Worm (Caenorhabditis elegans) whole organism, L3 larva: ENCODE measurements around the gene Y43F8B.3.

ENCODE experiments used
- R02D3.7 ChIP-seq: fragments of 150-350 bp; optimal IDR thresholded peaks from 2 replicates; lab custom pipeline; 2014; ENCODE audit warnings: missing biosample characterization, missing genetic modification characterization
- ZK546.5 ChIP-seq: sonication (generic microtip); optimal IDR thresholded peaks from 2 replicates; lab custom pipeline; 2017; ENCODE audit warnings: missing biosample characterization, missing genetic modification characterization
- ama-1 ChIP-seq: fragments of 150-350 bp; optimal IDR thresholded peaks from 2 replicates; lab custom pipeline; 2018
- ceh-16 ChIP-seq: sonication (generic microtip); optimal IDR thresholded peaks from 2 replicates; lab custom pipeline; 2017; ENCODE audit warnings: missing biosample characterization, missing genetic modification characterization
- ceh-28 ChIP-seq: fragments of 150-350 bp; optimal IDR thresholded peaks from 2 replicates; lab custom pipeline; 2014; ENCODE audit warnings: missing biosample characterization, missing genetic modification reagents, missing genetic modification characterization
- ceh-82 ChIP-seq: fragments of 150-350 bp; optimal IDR thresholded peaks from 2 replicates; lab custom pipeline; 2014; ENCODE audit warnings: missing biosample characterization, missing genetic modification characterization
- ceh-9 ChIP-seq: sonication (generic microtip); optimal IDR thresholded peaks from 2 replicates; lab custom pipeline; 2018; ENCODE audit warnings: missing biosample characterization, missing genetic modification characterization
- daf-12 ChIP-seq: fragments of 150-350 bp; optimal IDR thresholded peaks from 2 replicates; lab custom pipeline; 2014; ENCODE audit warnings: missing biosample characterization, missing genetic modification reagents, missing genetic modification characterization
- egl-27 ChIP-seq: sonication (generic microtip); optimal IDR thresholded peaks from 4 replicates; lab custom pipeline; 2017; ENCODE audit warnings: missing biosample characterization, missing genetic modification reagents, missing genetic modification characterization
- elt-1 ChIP-seq: fragments of 150-350 bp; optimal IDR thresholded peaks from 2 replicates; lab custom pipeline; 2014; ENCODE audit warnings: missing biosample characterization, missing genetic modification characterization
- elt-2 ChIP-seq: sonication (generic microtip); optimal IDR thresholded peaks from 2 replicates; lab custom pipeline; 2016; ENCODE audit warnings: missing genetic modification reagents, mild to moderate bottlenecking, missing genetic modification characterization, missing compliant biosample characterization
- elt-3 ChIP-seq, 3 experiments: fragments of 150-350 bp in 1 of 3; sonication (generic microtip) in 2 of 3; optimal IDR thresholded peaks; 2 replicates in 2 of 3; 4 replicates in 1 of 3; lab custom pipeline; 2014 to 2017; ENCODE audit warnings: missing biosample characterization in 3 of 3, missing genetic modification characterization in 3 of 3
- eor-1 ChIP-seq, 2 experiments: fragments of 150-350 bp; optimal IDR thresholded peaks; 2 replicates each; lab custom pipeline; 2014 to 2018; ENCODE audit warnings: missing biosample characterization in 2 of 2, missing genetic modification characterization in 2 of 2
- fkh-10 ChIP-seq: sonication (generic microtip); optimal IDR thresholded peaks from 2 replicates; lab custom pipeline; 2017; ENCODE audit warnings: missing biosample characterization, missing genetic modification reagents, missing genetic modification characterization
- fkh-2 ChIP-seq: fragments of 150-350 bp; optimal IDR thresholded peaks from 2 replicates; lab custom pipeline; 2014; ENCODE audit warnings: missing biosample characterization, missing genetic modification reagents, missing genetic modification characterization
- fos-1 ChIP-seq: fragments of 150-350 bp; optimal IDR thresholded peaks from 2 replicates; lab custom pipeline; 2014; ENCODE audit warnings: missing biosample characterization, missing genetic modification characterization
- hmg-11 ChIP-seq: sonication (generic microtip); optimal IDR thresholded peaks from 2 replicates; lab custom pipeline; 2016; ENCODE audit warnings: missing genetic modification characterization, missing compliant biosample characterization
- jun-1 ChIP-seq: fragments of 150-350 bp; optimal IDR thresholded peaks from 2 replicates; lab custom pipeline; 2014; ENCODE audit warnings: missing biosample characterization, missing genetic modification reagents, missing genetic modification characterization
- lin-15B ChIP-seq: fragments of 150-350 bp; optimal IDR thresholded peaks from 2 replicates; lab custom pipeline; 2014; ENCODE audit warnings: missing biosample characterization, missing genetic modification characterization
- lin-39 ChIP-seq: fragments of 150-350 bp; optimal IDR thresholded peaks from 2 replicates; lab custom pipeline; 2018; ENCODE audit warnings: missing biosample characterization, missing genetic modification reagents, missing genetic modification characterization
- lsy-12 ChIP-seq: sonication (generic microtip); optimal IDR thresholded peaks from 2 replicates; lab custom pipeline; 2016; ENCODE audit warnings: mild to moderate bottlenecking, missing genetic modification characterization, missing compliant biosample characterization
- mdl-1 ChIP-seq: fragments of 150-350 bp; optimal IDR thresholded peaks from 2 replicates; lab custom pipeline; 2014; ENCODE audit warnings: missing biosample characterization, missing genetic modification characterization
- nhr-11 ChIP-seq: fragments of 150-350 bp; optimal IDR thresholded peaks from 2 replicates; lab custom pipeline; 2014; ENCODE audit warnings: missing biosample characterization, missing genetic modification characterization
- nhr-12 ChIP-seq: fragments of 150-350 bp; optimal IDR thresholded peaks from 2 replicates; lab custom pipeline; 2014; ENCODE audit warnings: missing biosample characterization, missing genetic modification characterization
- nhr-237 ChIP-seq: fragments of 150-350 bp; optimal IDR thresholded peaks from 2 replicates; lab custom pipeline; 2014; ENCODE audit warnings: missing biosample characterization, missing genetic modification characterization
- nhr-28 ChIP-seq: fragments of 150-350 bp; optimal IDR thresholded peaks from 2 replicates; lab custom pipeline; 2014; ENCODE audit warnings: missing biosample characterization, missing genetic modification characterization
- nhr-43 ChIP-seq: sonication (generic microtip); optimal IDR thresholded peaks from 2 replicates; lab custom pipeline; 2016; ENCODE audit warnings: mild to moderate bottlenecking, missing genetic modification characterization, missing compliant biosample characterization; ENCODE audit not compliant: poor library complexity, severe bottlenecking
- nhr-67 ChIP-seq: fragments of 150-350 bp; optimal IDR thresholded peaks from 2 replicates; lab custom pipeline; 2014; ENCODE audit warnings: missing biosample characterization, missing genetic modification characterization
- nhr-76 ChIP-seq: fragments of 150-350 bp; sonication (generic microtip); optimal IDR thresholded peaks from 5 replicates; lab custom pipeline; 2014; ENCODE audit warnings: missing biosample characterization, missing genetic modification characterization
- nhr-77 ChIP-seq: fragments of 150-350 bp; optimal IDR thresholded peaks from 2 replicates; lab custom pipeline; 2014; ENCODE audit warnings: missing biosample characterization, missing genetic modification characterization
- pha-4 ChIP-seq: fragments of 150-350 bp; optimal IDR thresholded peaks from 2 replicates; lab custom pipeline; 2014; ENCODE audit warnings: missing biosample characterization, missing genetic modification reagents, missing genetic modification characterization
- pqm-1 ChIP-seq: fragments of 150-350 bp; optimal IDR thresholded peaks from 2 replicates; lab custom pipeline; 2017; ENCODE audit warnings: missing biosample characterization, missing genetic modification characterization, inconsistent platforms
- skn-1 ChIP-seq: fragments of 150-350 bp; optimal IDR thresholded peaks from 2 replicates; lab custom pipeline; 2014; ENCODE audit warnings: missing biosample characterization, missing genetic modification characterization
- tbx-2 ChIP-seq: sonication (generic microtip); optimal IDR thresholded peaks from 2 replicates; lab custom pipeline; 2016; ENCODE audit warnings: mild to moderate bottlenecking, missing genetic modification characterization, missing compliant biosample characterization
- unc-39 ChIP-seq: sonication (generic microtip); optimal IDR thresholded peaks from 4 replicates; lab custom pipeline; 2017; ENCODE audit warnings: missing biosample characterization, missing genetic modification characterization
- zag-1 ChIP-seq: fragments of 150-350 bp; optimal IDR thresholded peaks from 2 replicates; lab custom pipeline; 2014; ENCODE audit warnings: missing biosample characterization, missing genetic modification characterization
- ztf-4 ChIP-seq: fragments of 150-350 bp; optimal IDR thresholded peaks from 2 replicates; lab custom pipeline; 2014; ENCODE audit warnings: missing biosample characterization, missing genetic modification characterization

Gene Y43F8B.3

DNA sequence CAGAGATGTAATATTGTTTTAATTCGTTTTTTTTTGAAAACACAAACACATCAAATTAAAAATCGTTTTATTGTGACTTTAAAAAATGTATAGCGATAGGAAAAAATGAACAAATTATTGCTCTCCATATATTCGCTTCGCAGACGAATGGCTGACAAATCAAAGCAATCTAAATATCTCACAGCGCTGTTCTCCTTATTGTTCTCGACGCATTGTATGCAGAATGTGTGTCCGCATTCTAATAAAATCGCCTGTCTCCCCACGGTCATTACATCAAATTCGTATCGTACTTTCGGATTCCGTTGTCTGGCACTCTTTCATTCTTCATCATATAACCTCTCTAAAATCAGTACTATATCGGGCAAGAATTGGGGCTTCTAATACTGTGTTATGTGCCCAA is 25.0 kb upstream of the Y43F8B.3 start, which contains the start of gene Y43F8B.9:
Gene Y43F8B.9 (plus strand): TSS at position 301 of the 400 bp plus-strand sequence.
- no peak for TF ChIP-seq daf-12 (tag; lab: Kevin White, UChicago)

- TF ChIP-seq fkh-10 (GFP tag; lab: Kevin White, UChicago): no peak
- TF ChIP-seq egl-27: no peak
- TF ChIP-seq, all 47 proteins: peak for 0
Observed at ce11 chrV:19482535-19482934, 20.4 kb upstream of the Y43F8B.3 start, which contains the start of gene Y43F8B.22. Y43F8B.22 (plus strand) TSS chrV:19482835.

DNA sequence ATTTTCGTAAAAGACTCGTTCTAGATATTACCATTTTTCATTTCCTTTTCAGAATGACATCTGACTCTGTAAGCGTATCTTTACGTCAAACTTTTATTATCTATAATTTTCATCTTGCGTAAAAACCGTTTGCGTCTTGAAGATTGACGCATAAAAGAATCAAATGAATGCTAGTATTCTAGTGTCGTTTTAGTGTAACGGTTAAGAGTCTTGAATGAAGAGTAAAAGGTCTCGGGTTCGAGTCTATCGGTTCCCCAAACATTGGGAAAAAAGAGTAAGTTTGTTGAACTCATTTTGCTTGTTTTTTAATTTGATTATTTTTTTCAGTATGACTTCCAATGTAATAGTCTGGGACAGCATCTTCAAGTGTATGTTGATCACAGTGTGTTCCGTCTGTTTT is 18.4 kb upstream of the Y43F8B.3 start, which contains the start of gene Y43F8B.17:
Gene Y43F8B.17 (plus strand): TSS at position 215 of the 400 bp plus-strand sequence.
- TF ChIP-seq elt-2 (tag; lab: Kevin White, UChicago) (no peak), skn-1 (tag; lab: Kevin White, UChicago) (no peak), nhr-43 (tag; lab: Kevin White, UChicago) (no peak), fos-1 (tag; lab: Kevin White, UChicago) (no peak)
- TF ChIP-seq, all 47 proteins: peak for 0

ce11 chrV:19485261-19485660 is 17.6 kb upstream of the Y43F8B.3 start, which contains the start of gene Y43F8B.28:
Y43F8B.28 (plus strand) TSS chrV:19485319.
- TF ChIP-seq ztf-4 (tag; lab: Kevin White, UChicago) (no peak), fkh-2 (tag; lab: Kevin White, UChicago) (no peak)

ce11 chrV:19485690-19486089 is 17.2 kb upstream of the Y43F8B.3 start, which contains the start of gene Y43F8B.18:
Y43F8B.18 (plus strand) TSS chrV:19485990.
- TF ChIP-seq ama-1: no peak
- no peak for TF ChIP-seq fkh-2 (tag; lab: Kevin White, UChicago)
- no peak for TF ChIP-seq hmg-11 (tag; lab: Kevin White, UChicago)
- TF ChIP-seq nhr-12 (tag; lab: Kevin White, UChicago): no peak
- no peak for TF ChIP-seq zag-1 (tag; lab: Kevin White, UChicago)
- TF ChIP-seq fos-1 (tag; lab: Kevin White, UChicago): no peak
- TF ChIP-seq ceh-9: no peak
- TF ChIP-seq jun-1 (tag; lab: Kevin White, UChicago): no peak
- TF ChIP-seq nhr-43 (tag; lab: Kevin White, UChicago): no peak
- no peak for TF ChIP-seq elt-3 (tag; optimal IDR thresholded peaks at IDR 0.05; lab: Kevin White, UChicago)
- TF ChIP-seq eor-1 (tag; optimal IDR thresholded peaks at IDR 0.05; lab: Kevin White, UChicago): no peak
- TF ChIP-seq mdl-1 (tag; lab: Kevin White, UChicago): no peak
- TF ChIP-seq egl-27: no peak
- TF ChIP-seq nhr-76: no peak
- TF ChIP-seq lin-39 (tag; lab: Kevin White, UChicago): no peak
- TF ChIP-seq daf-12 (tag; lab: Kevin White, UChicago): no peak
- no peak for TF ChIP-seq nhr-77 (tag; lab: Kevin White, UChicago)
- no peak for TF ChIP-seq nhr-11

DNA sequence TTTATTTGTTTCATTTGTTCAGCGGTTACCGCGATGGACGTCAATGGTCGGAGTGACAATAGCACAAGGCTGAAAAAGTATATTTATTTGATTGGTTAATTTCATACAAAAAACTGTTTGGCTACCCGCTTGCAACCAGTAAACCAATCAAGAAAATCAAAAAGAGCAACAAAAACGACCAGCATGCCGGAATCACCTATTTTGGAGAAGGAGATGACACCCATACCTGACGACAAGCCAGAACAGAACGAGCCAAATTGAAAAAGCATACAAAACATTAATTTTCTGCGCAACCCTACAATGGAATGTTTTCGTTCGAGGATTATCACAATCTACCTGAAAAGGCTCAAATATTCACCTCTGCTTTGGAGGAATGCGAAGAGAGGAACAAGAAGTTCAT is 12.4 kb upstream of the Y43F8B.3 start, which contains the start of gene Y43F8B.7:
Gene Y43F8B.7 (plus strand): TSS at position 301 of the 400 bp plus-strand sequence.
- no peak for TF ChIP-seq fkh-10 (GFP tag; lab: Kevin White, UChicago)
- TF ChIP-seq lsy-12 (tag; lab: Kevin White, UChicago): no peak
- TF ChIP-seq nhr-12 (tag; lab: Kevin White, UChicago): no peak
- no peak for TF ChIP-seq elt-1
- TF ChIP-seq elt-2 (tag; lab: Kevin White, UChicago): no peak
- no peak for TF ChIP-seq nhr-11
- no peak for TF ChIP-seq tbx-2 (tag; lab: Kevin White, UChicago)
- TF ChIP-seq daf-12 (tag; lab: Kevin White, UChicago): no peak
- TF ChIP-seq ztf-4 (tag; lab: Kevin White, UChicago): no peak
- no peak for TF ChIP-seq nhr-67 (tag; lab: Kevin White, UChicago)
- no peak for TF ChIP-seq fos-1 (tag; lab: Kevin White, UChicago)
- no peak for TF ChIP-seq fkh-2 (tag; lab: Kevin White, UChicago)
- no peak for TF ChIP-seq ceh-82
- no peak for TF ChIP-seq nhr-28 (tag; lab: Kevin White, UChicago)
- TF ChIP-seq ama-1: no peak
- TF ChIP-seq R02D3.7: no peak
- no peak for TF ChIP-seq nhr-77 (tag; lab: Kevin White, UChicago)
- no peak for TF ChIP-seq ceh-9

DNA sequence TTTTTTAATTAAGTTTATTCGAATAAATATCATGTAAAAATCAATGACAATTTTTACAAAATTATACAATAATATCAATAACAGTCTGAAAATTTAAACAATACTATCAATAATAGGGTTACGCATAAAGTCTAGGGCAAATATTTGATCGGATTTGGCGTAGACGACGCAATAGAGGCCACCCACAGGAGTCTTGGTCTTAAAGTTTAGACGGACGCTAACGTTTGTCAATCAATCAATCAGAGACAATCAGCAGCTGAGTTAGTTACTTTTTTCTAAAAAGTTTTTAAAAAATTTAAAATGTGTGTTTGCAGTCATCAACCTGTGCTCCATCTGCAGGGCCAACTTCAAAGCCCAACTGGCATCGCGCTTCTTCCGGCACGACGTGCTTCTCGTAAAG is 11.6 kb upstream of the Y43F8B.3 start, which contains the start of gene Y43F8B.29:
Gene Y43F8B.29 (plus strand): TSS at position 301 of the 400 bp plus-strand sequence.
- TF ChIP-seq lin-15B (tag; lab: Kevin White, UChicago) (no peak), fkh-2 (tag; lab: Kevin White, UChicago) (no peak), nhr-77 (tag; lab: Kevin White, UChicago) (no peak), lin-39 (tag; lab: Kevin White, UChicago) (no peak), ceh-28 (tag; lab: Kevin White, UChicago) (no peak), elt-3 (tag; optimal IDR thresholded peaks at IDR 0.05; lab: Kevin White, UChicago) (no peak), zag-1 (tag; lab: Kevin White, UChicago) (no peak), ZK546.5 (tag; lab: Kevin White, UChicago) (no peak), R02D3.7 (no peak), nhr-12 (tag; lab: Kevin White, UChicago) (no peak), ceh-16 (tag; lab: Kevin White, UChicago) (no peak), pqm-1 (tag; lab: Kevin White, UChicago) (no peak), unc-39 (no peak), eor-1 (tag; optimal IDR thresholded peaks at IDR 0.05; lab: Kevin White, UChicago) (no peak), pha-4 (tag; lab: Kevin White, UChicago) (no peak), skn-1 (tag; lab: Kevin White, UChicago) (no peak), nhr-237 (tag; lab: Kevin White, UChicago) (no peak)
